Worm (Caenorhabditis elegans): Measurements from ENCODE around the gene math-9.

Gene math-9

ce11 chrII:1905104-1905503 lies 14.5 kb upstream of the math-9 start, which contains the start of gene math-22:
math-22 (plus strand) TSS chrII:1905404.
- TF ChIP-seq dve-1 (tag; optimal IDR thresholded peaks at IDR 0.05; ENCODE audit: insufficient read depth) (no peak), pqm-1 (tag; optimal IDR thresholded peaks at IDR 0.05) (peak; percentile 19)

- TF ChIP-seq dmd-9 (GFP tag; IDR thresholded peaks at IDR 0.05): no peak
- no peak for TF ChIP-seq nhr-41 (GFP tag; IDR thresholded peaks at IDR 0.05)
- no peak for TF ChIP-seq ceh-32 (tag; optimal IDR thresholded peaks at IDR 0.05; ENCODE audit: poor library complexity)
- no peak for TF ChIP-seq dmd-6 (GFP tag; IDR thresholded peaks at IDR 0.05)
- TF ChIP-seq hif-1 (tag; optimal IDR thresholded peaks at IDR 0.05): no peak
- TF ChIP-seq attf-4 (tag; optimal IDR thresholded peaks at IDR 0.05): no peak
- TF ChIP-seq Y5F2A.4 (GFP tag; optimal IDR thresholded peaks at IDR 0.05): no peak
- no peak for TF ChIP-seq ceh-82 (tag; optimal IDR thresholded peaks at IDR 0.05)
- TF ChIP-seq tag-97 (GFP tag; IDR thresholded peaks at IDR 0.05): no peak
- TF ChIP-seq hlh-11 (tag; optimal IDR thresholded peaks at IDR 0.05): no peak
- no peak for TF ChIP-seq dve-1 (tag; optimal IDR thresholded peaks at IDR 0.05; ENCODE audit: insufficient read depth)
- no peak for TF ChIP-seq madf-9 (GFP tag; conservative IDR thresholded peaks at IDR 0.05)
- TF ChIP-seq daf-8 (GFP tag; IDR thresholded peaks at IDR 0.05): no peak
- no peak for TF ChIP-seq spr-3 (GFP tag; optimal IDR thresholded peaks at IDR 0.05)
- TF ChIP-seq dpl-1 (GFP tag; optimal IDR thresholded peaks at IDR 0.05): no peak
- TF ChIP-seq lim-7 (GFP tag; IDR thresholded peaks at IDR 0.05): no peak
- no peak for TF ChIP-seq nhr-77 (tag; optimal IDR thresholded peaks at IDR 0.05)
- no peak for TF ChIP-seq mdt-29 (GFP tag; IDR thresholded peaks at IDR 0.05)
- no peak for TF ChIP-seq nhr-25 (tag; optimal IDR thresholded peaks at IDR 0.05; ENCODE audit: borderline replicate concordance, insufficient read depth)
- no peak for TF ChIP-seq jun-1 (tag; optimal IDR thresholded peaks at IDR 0.05)
Measured at ce11 chrII:1901981-1902380, 11.4 kb upstream of the math-9 start, which contains the start of gene math-23. math-23 (plus strand) TSS chrII:1902281.

- TF ChIP-seq egl-27 (tag; optimal IDR thresholded peaks at IDR 0.05): no peak
- TF ChIP-seq lin-29 (GFP tag; IDR thresholded peaks at IDR 0.05): no peak
- TF ChIP-seq nhr-28 (tag; optimal IDR thresholded peaks at IDR 0.05): no peak
Measured at ce11 chrII:1899934-1900333, 9.4 kb upstream of the math-9 start, which contains the start of gene math-24. math-24 (plus strand) TSS chrII:1900234.

DNA sequence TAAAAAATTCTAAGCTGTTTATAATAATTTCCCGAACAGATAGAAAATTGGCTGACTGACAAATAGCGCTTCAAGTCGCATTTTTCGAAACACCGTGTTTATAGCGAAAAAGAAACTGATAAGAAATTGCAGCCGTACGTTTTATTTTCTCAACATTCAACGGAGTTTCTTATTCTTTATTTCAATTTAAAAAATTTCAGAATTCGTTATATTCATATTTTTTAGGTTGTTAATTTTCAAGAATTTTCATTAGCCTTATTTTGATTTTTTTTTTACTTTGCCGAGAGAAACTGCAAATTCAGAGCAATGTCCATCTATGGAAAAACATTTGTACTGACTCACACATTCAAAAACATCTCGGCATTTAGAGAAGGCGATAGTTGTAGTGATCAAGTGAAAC lies 7.4 kb upstream of the math-9 start, which contains the start of gene C46F9.6:
C46F9.6 (plus strand) TSS at position 301 of the 400 bp plus-strand sequence.
- TF ChIP-seq ZK337.2 (GFP tag; IDR thresholded peaks at IDR 0.05): no peak
- peak; percentile 8 for TF ChIP-seq pqm-1 (tag; optimal IDR thresholded peaks at IDR 0.05)
- TF ChIP-seq gei-8 (GFP tag; optimal IDR thresholded peaks at IDR 0.05): no peak
- TF ChIP-seq unc-62 (GFP tag; optimal IDR thresholded peaks at IDR 0.05 in 1 of 2): peak in 1 of 2 experiments; percentile 30
- no peak for TF ChIP-seq unc-62 (tag; optimal IDR thresholded peaks at IDR 0.05)
- no peak for TF ChIP-seq Y75B8A.6 (GFP tag; IDR thresholded peaks at IDR 0.05)
- no peak for TF ChIP-seq daf-16 (GFP tag; optimal IDR thresholded peaks at IDR 0.05)
- peak; percentile 60 for TF ChIP-seq daf-16 (tag; optimal IDR thresholded peaks at IDR 0.05)

DNA sequence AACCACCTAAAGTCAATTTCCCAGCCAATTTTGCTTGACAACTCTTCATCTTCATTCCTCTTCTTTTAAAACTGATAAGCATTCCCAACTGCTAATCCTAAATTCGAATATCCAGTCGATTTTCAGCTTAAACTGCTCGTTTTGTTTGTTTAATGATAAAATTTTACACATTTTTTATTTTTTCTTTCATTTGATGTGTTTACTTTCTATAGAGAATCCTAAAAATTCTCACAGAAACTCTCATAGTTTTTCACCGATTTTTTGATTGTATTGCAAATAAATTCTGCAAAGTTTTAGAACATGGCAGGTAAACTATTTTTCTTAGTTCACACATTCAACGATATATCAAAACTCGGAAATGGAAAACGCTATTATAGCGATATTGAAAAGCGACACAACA lies 5.2 kb upstream of the math-9 start, which contains the start of gene math-25:
math-25 (plus strand) TSS at position 301 of the 400 bp plus-strand sequence.
- TF ChIP-seq rbr-2 (tag; optimal IDR thresholded peaks at IDR 0.05) (no peak), nhr-111 (GFP tag; optimal IDR thresholded peaks at IDR 0.05) (no peak), D1046.2 (GFP tag; IDR thresholded peaks at IDR 0.05) (no peak), fos-1 (tag; optimal IDR thresholded peaks at IDR 0.05) (no peak), vab-7 (GFP tag; IDR thresholded peaks at IDR 0.05) (no peak), zfp-3 (GFP tag; conservative IDR thresholded peaks at IDR 0.05) (no peak), lir-3 (tag; optimal IDR thresholded peaks at IDR 0.05) (no peak), egl-27 (tag; optimal IDR thresholded peaks at IDR 0.05) (no peak), skn-1 (tag; optimal IDR thresholded peaks at IDR 0.05) (no peak), mes-2 (tag; optimal IDR thresholded peaks at IDR 0.05; ENCODE audit: poor library complexity, severe bottlenecking) (no peak), nhr-41 (GFP tag; IDR thresholded peaks at IDR 0.05) (no peak), attf-4 (tag; optimal IDR thresholded peaks at IDR 0.05) (no peak), R02D3.7 (tag; optimal IDR thresholded peaks at IDR 0.05) (no peak), daf-12 (tag; optimal IDR thresholded peaks at IDR 0.05) (no peak), ztf-11 (tag; optimal IDR thresholded peaks at IDR 0.05) (no peak), F49E8.2 (tag; optimal IDR thresholded peaks at IDR 0.05; ENCODE audit: borderline replicate concordance) (no peak)

Data from whole organism, L4 larva.